Fruit fly (Drosophila melanogaster): ENCODE results near the gene Fntb.
A peak's percentile ranks its signal among the peaks of the same experiment; 100 is the strongest.

The Fntb gene

dm6 chr3R:16441367-16441923 is 8.6 kb downstream of the Fntb start, which contains the start of gene ema (continued):
- TF ChIP-seq CG4820 (GFP tag; optimal IDR thresholded peaks at IDR 0.05) (no peak), gcm2 (GFP tag; optimal IDR thresholded peaks at IDR 0.05) (no peak), dm (GFP tag; optimal IDR thresholded peaks at IDR 0.05) (peak; percentile 13), D (optimal IDR thresholded peaks at IDR 0.05) (no peak), D (GFP tag; optimal IDR thresholded peaks at IDR 0.05) (no peak), hkb (optimal IDR thresholded peaks at IDR 0.05) (no peak), hkb (GFP tag; IDR thresholded peaks at IDR 0.05) (no peak), C15 (GFP tag; IDR thresholded peaks at IDR 0.05) (no peak), tgo (GFP tag; IDR thresholded peaks at IDR 0.05) (no peak), Elba2 (GFP tag; optimal IDR thresholded peaks at IDR 0.05) (no peak), GATAe (GFP tag; conservative IDR thresholded peaks at IDR 0.05) (no peak), Spps (tag; optimal IDR thresholded peaks at IDR 0.05) (no peak), mld (GFP tag; IDR thresholded peaks at IDR 0.05; ENCODE audit: partially characterized antibody) (no peak), CG16815 (GFP tag; optimal IDR thresholded peaks at IDR 0.05) (no peak), hb (GFP tag; IDR thresholded peaks at IDR 0.05; ENCODE audit: partially characterized antibody) (no peak), maf-S (GFP tag; optimal IDR thresholded peaks at IDR 0.05) (no peak), CG30403 (GFP tag; optimal IDR thresholded peaks at IDR 0.05) (peak; percentile 48), ap (GFP tag; IDR thresholded peaks at IDR 0.05) (no peak), mirr (GFP tag; optimal IDR thresholded peaks at IDR 0.05) (peak; percentile 34), Hr51 (GFP tag; optimal IDR thresholded peaks at IDR 0.05) (no peak), CG4404 (GFP tag; IDR thresholded peaks at IDR 0.05) (no peak), corto (GFP tag; optimal IDR thresholded peaks at IDR 0.05) (no peak), bowl (GFP tag; IDR thresholded peaks at IDR 0.05) (no peak), grau (tag; optimal IDR thresholded peaks at IDR 0.05) (peak; percentile 46), CG11085 (GFP tag; IDR thresholded peaks at IDR 0.05) (no peak), dpn (GFP tag; optimal IDR thresholded peaks at IDR 0.05) (peak; percentile 24), CG10543 (GFP tag; optimal IDR thresholded peaks at IDR 0.05) (no peak), CG8924 (tag; optimal IDR thresholded peaks at IDR 0.05) (peak; percentile 36), Side (GFP tag; optimal IDR thresholded peaks at IDR 0.05) (peak; percentile 9), CG18599 (GFP tag; optimal IDR thresholded peaks at IDR 0.05) (no peak), NC2β (GFP tag; optimal IDR thresholded peaks at IDR 0.05) (peak; percentile 16), CG32772 (GFP tag; IDR thresholded peaks at IDR 0.05) (no peak), HLH3B (GFP tag; IDR thresholded peaks at IDR 0.05) (no peak), CG12071 (GFP tag; optimal IDR thresholded peaks at IDR 0.05) (no peak), slou (GFP tag; optimal IDR thresholded peaks at IDR 0.05) (no peak), Atf3 (GFP tag; optimal IDR thresholded peaks at IDR 0.05) (no peak), ro (GFP tag; IDR thresholded peaks at IDR 0.05) (no peak), CG11695 (GFP tag; IDR thresholded peaks at IDR 0.05) (no peak), Tbp (GFP tag; optimal IDR thresholded peaks at IDR 0.05) (no peak), h (optimal IDR thresholded peaks at IDR 0.05) (no peak), CG8290 (GFP tag; optimal IDR thresholded peaks at IDR 0.05) (peak; percentile 22), CG8290 (tag; optimal IDR thresholded peaks at IDR 0.05) (peak in 1 of 2 experiments; percentile 7), CG8944 (GFP tag; optimal IDR thresholded peaks at IDR 0.05) (peak; percentile 8), cato (GFP tag; optimal IDR thresholded peaks at IDR 0.05; ENCODE audit: borderline replicate concordance) (no peak), CG34376 (GFP tag; optimal IDR thresholded peaks at IDR 0.05) (peak; percentile 51), CG6689 (GFP tag; IDR thresholded peaks at IDR 0.05) (no peak), CG3847 (GFP tag; IDR thresholded peaks at IDR 0.05) (no peak), chif (GFP tag; optimal IDR thresholded peaks at IDR 0.05) (peak in 1 of 2 experiments; percentile 18), Ssrp (tag; optimal IDR thresholded peaks at IDR 0.05) (no peak), jigr1 (GFP tag; IDR thresholded peaks at IDR 0.05) (no peak), sima (GFP tag; optimal IDR thresholded peaks at IDR 0.05) (no peak), insv (GFP tag; optimal IDR thresholded peaks at IDR 0.05) (no peak), Dll (GFP tag; IDR thresholded peaks at IDR 0.05; ENCODE audit: partially characterized antibody) (peak; percentile 46; the same call in 2 of the 4 replicates)

Measured in whole organism, embryonic.